Fruit fly (Drosophila melanogaster): Measurements from ENCODE around the gene CG18599.
A peak's percentile ranks its signal among the peaks of the same experiment; 100 is the strongest.

The CG18599 gene

dm6 chr3R:18246041-18246440, 21.5 kb upstream of the CG18599 start (continued):
- peak; percentile 36 for TF ChIP-seq Med (GFP tag)
- TF ChIP-seq croc (GFP tag; conservative IDR thresholded peaks at IDR 0.05), result no peak
- TF ChIP-seq chm (GFP tag; IDR thresholded peaks at IDR 0.05), result no peak
- no peak for TF ChIP-seq ham (GFP tag; IDR thresholded peaks at IDR 0.05)
- TF ChIP-seq CG18262 (tag; optimal IDR thresholded peaks at IDR 0.05), result no peak
- no peak for TF ChIP-seq CTCF (GFP tag; optimal IDR thresholded peaks at IDR 0.05)
- no peak for TF ChIP-seq CG8944 (GFP tag; optimal IDR thresholded peaks at IDR 0.05)
- peak; percentile 31 for TF ChIP-seq mirr (GFP tag; optimal IDR thresholded peaks at IDR 0.05)
- no peak for TF ChIP-seq CG32532 (GFP tag; IDR thresholded peaks at IDR 0.05)
- no peak for TF ChIP-seq NFAT (GFP tag; IDR thresholded peaks at IDR 0.05)
- TF ChIP-seq abd-A (tag; optimal IDR thresholded peaks at IDR 0.05), result peak; percentile 5
- TF ChIP-seq Atf6 (GFP tag; IDR thresholded peaks at IDR 0.05), result no peak
- TF ChIP-seq sug (tag; optimal IDR thresholded peaks at IDR 0.05), result no peak
- no peak for TF ChIP-seq Ada2b (GFP tag; IDR thresholded peaks at IDR 0.05)
- TF ChIP-seq pnt (GFP tag; optimal IDR thresholded peaks at IDR 0.05), result no peak
- no peak for TF ChIP-seq BtbVII (GFP tag; optimal IDR thresholded peaks at IDR 0.05)

DNA sequence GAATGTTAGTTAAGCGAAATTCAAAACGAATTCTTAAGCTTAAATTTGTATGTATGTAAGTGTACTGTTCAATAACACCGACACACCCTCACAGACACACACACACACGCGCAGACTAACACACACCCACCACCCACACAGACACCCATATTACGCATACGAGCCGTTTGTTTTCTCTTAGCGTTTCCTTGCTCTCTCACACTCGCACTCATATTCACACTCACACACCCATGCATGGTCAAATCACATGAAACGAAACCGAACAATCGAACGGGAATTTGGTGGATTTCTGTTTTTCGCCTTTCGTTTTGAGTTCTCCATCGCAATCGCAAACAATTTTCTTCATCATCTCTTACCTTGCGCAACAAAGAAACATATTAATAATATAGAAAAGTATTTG, 18.3 kb upstream of the CG18599 start:
- TF ChIP-seq chinmo (GFP tag; IDR thresholded peaks at IDR 0.05; ENCODE audit: partially characterized antibody), result 0 out of 4 replicates have a peak, but pooled peaks have one; percentile 62
- peak; percentile 61; the same call in 1 of the 3 replicates for TF ChIP-seq CG2199 (GFP tag; IDR thresholded peaks at IDR 0.05)
- no peak for TF ChIP-seq CG18619 (GFP tag; optimal IDR thresholded peaks at IDR 0.05)
- no peak for TF ChIP-seq Kr (GFP tag; optimal IDR thresholded peaks at IDR 0.05)
- TF ChIP-seq CG12155 (GFP tag; optimal IDR thresholded peaks at IDR 0.05), result no peak
- peak; percentile 46; the same call in 1 of the 2 replicates for TF ChIP-seq CG32532 (GFP tag; IDR thresholded peaks at IDR 0.05)
- TF ChIP-seq HmgZ (tag; optimal IDR thresholded peaks at IDR 0.05), result peak; percentile 1
- no peak for TF ChIP-seq Awh (GFP tag; IDR thresholded peaks at IDR 0.05)
- no peak for TF ChIP-seq ERR (GFP tag; optimal IDR thresholded peaks at IDR 0.05)
- TF ChIP-seq CG34224 (GFP tag; IDR thresholded peaks at IDR 0.05; ENCODE audit: partially characterized antibody), result no peak
- TF ChIP-seq br (optimal IDR thresholded peaks at IDR 0.05), result no peak
- no peak for TF ChIP-seq nmo (GFP tag; optimal IDR thresholded peaks at IDR 0.05)
- TF ChIP-seq CG11560 (tag; IDR thresholded peaks at IDR 0.05), result no peak
- no peak for TF ChIP-seq pum (GFP tag; optimal IDR thresholded peaks at IDR 0.05)
- no peak for TF ChIP-seq grau (tag; optimal IDR thresholded peaks at IDR 0.05)
- peak; percentile 30 for TF ChIP-seq CG10543 (GFP tag; optimal IDR thresholded peaks at IDR 0.05)
- TF ChIP-seq cg (GFP tag; optimal IDR thresholded peaks at IDR 0.05), result peak; percentile 89
- no peak for TF ChIP-seq dati (GFP tag; IDR thresholded peaks at IDR 0.05)
- no peak for TF ChIP-seq CG17361 (GFP tag; IDR thresholded peaks at IDR 0.05)
- no peak for TF ChIP-seq CG4360 (GFP tag; IDR thresholded peaks at IDR 0.05)
- no peak for TF ChIP-seq CG10462 (GFP tag; optimal IDR thresholded peaks at IDR 0.05)
- TF ChIP-seq mirr (GFP tag; optimal IDR thresholded peaks at IDR 0.05), result no peak
- no peak for TF ChIP-seq CG8359 (GFP tag; optimal IDR thresholded peaks at IDR 0.05; ENCODE audit: borderline replicate concordance)
- no peak for TF ChIP-seq tio (GFP tag; optimal IDR thresholded peaks at IDR 0.05)
- TF ChIP-seq CG34376 (GFP tag; optimal IDR thresholded peaks at IDR 0.05), result no peak
- TF ChIP-seq vvl (GFP tag; IDR thresholded peaks at IDR 0.05), result 0 out of 2 replicates have a peak, but pooled peaks have one; percentile 23
- no peak for TF ChIP-seq Ets65A (GFP tag)
- no peak for TF ChIP-seq grn (GFP tag; optimal IDR thresholded peaks at IDR 0.05)
- TF ChIP-seq dpn (GFP tag; optimal IDR thresholded peaks at IDR 0.05), result no peak
- TF ChIP-seq CG31365 (tag; optimal IDR thresholded peaks at IDR 0.05), result no peak
- TF ChIP-seq CG18764 (GFP tag; optimal IDR thresholded peaks at IDR 0.05), result no peak
- TF ChIP-seq HLH54F (GFP tag; optimal IDR thresholded peaks at IDR 0.05), result no peak
- no peak for TF ChIP-seq row (GFP tag; IDR thresholded peaks at IDR 0.05)
- no peak for TF ChIP-seq CG31441 (GFP tag; IDR thresholded peaks at IDR 0.05)
- TF ChIP-seq tgo (GFP tag; IDR thresholded peaks at IDR 0.05), result no peak
- TF ChIP-seq sr (GFP tag; IDR thresholded peaks at IDR 0.05), result peak; percentile 38; the same call in 2 of the 3 replicates
- TF ChIP-seq chm (GFP tag; IDR thresholded peaks at IDR 0.05), result 0 out of 2 replicates have a peak, but pooled peaks have one; percentile 20
- no peak for TF ChIP-seq CG10654 (GFP tag; optimal IDR thresholded peaks at IDR 0.05)
- TF ChIP-seq Mes4 (GFP tag; optimal IDR thresholded peaks at IDR 0.05), result no peak
- TF ChIP-seq CG8388 (GFP tag; optimal IDR thresholded peaks at IDR 0.05), result no peak

All from whole organism, embryonic.